Fruit fly (Drosophila melanogaster): Measurements from ENCODE around the gene CG31523.

Gene CG31523

dm6 chr3R:4426730-4427129 lies 52.3 kb downstream of the CG31523 start, which contains the start of gene CG31525:
Gene CG31525, plus strand, starts transcription at chr3R:4427030.
- TF ChIP-seq sqz (GFP tag; optimal IDR thresholded peaks at IDR 0.05) (no peak), CG8944 (GFP tag; optimal IDR thresholded peaks at IDR 0.05) (no peak), CG8388 (GFP tag; optimal IDR thresholded peaks at IDR 0.05) (no peak), CG13894 (tag; optimal IDR thresholded peaks at IDR 0.05) (no peak), Dad (GFP tag; optimal IDR thresholded peaks at IDR 0.05) (no peak), her (GFP tag; optimal IDR thresholded peaks at IDR 0.05) (no peak), CG2199 (GFP tag; IDR thresholded peaks at IDR 0.05) (no peak)

- TF ChIP-seq CG5953 (GFP tag; IDR thresholded peaks at IDR 0.05) (0 out of 2 replicates have a peak, but pooled peaks have one; percentile 9), rib (GFP tag; IDR thresholded peaks at IDR 0.05) (no peak), Hand (GFP tag; optimal IDR thresholded peaks at IDR 0.05) (peak; percentile 10), Deaf1 (tag; optimal IDR thresholded peaks at IDR 0.05) (peak; percentile 27), vnd (GFP tag; IDR thresholded peaks at IDR 0.05; ENCODE audit: partially characterized antibody) (no peak), ewg (GFP tag; optimal IDR thresholded peaks at IDR 0.05) (peak; percentile 93), scrt (GFP tag; optimal IDR thresholded peaks at IDR 0.05) (peak; percentile 29), knrl (GFP tag; IDR thresholded peaks at IDR 0.05; ENCODE audit: partially characterized antibody) (0 out of 3 replicates have a peak, but pooled peaks have one; percentile 16), cg (GFP tag; optimal IDR thresholded peaks at IDR 0.05) (peak; percentile 27), Trl (optimal IDR thresholded peaks at IDR 0.05) (peak; percentile 26 to 38), Trl (GFP tag; optimal IDR thresholded peaks at IDR 0.05) (no peak), disco-r (GFP tag; optimal IDR thresholded peaks at IDR 0.05) (no peak), CHES-1-like (GFP tag; optimal IDR thresholded peaks at IDR 0.05) (no peak), chinmo (GFP tag; IDR thresholded peaks at IDR 0.05; ENCODE audit: partially characterized antibody) (0 out of 4 replicates have a peak, but pooled peaks have one; percentile 22), CG13894 (tag; optimal IDR thresholded peaks at IDR 0.05) (peak; percentile 45), CG5180 (GFP tag; optimal IDR thresholded peaks at IDR 0.05) (peak; percentile 13), Med (GFP tag) (peak; percentile 69)
These were observed 59.5 kb downstream of the CG31523 start, which contains the start of gene CG32944 for dm6 chr3R:4419482-4419881. Gene CG32944, minus strand, starts transcription at chr3R:4419578.

- no peak for TF ChIP-seq CG2116 (GFP tag; optimal IDR thresholded peaks at IDR 0.05)
- no peak for TF ChIP-seq sisA (GFP tag; IDR thresholded peaks at IDR 0.05)
- TF ChIP-seq CG42726 (GFP tag; IDR thresholded peaks at IDR 0.05; ENCODE audit: partially characterized antibody) = no peak
- TF ChIP-seq slp2 (GFP tag; optimal IDR thresholded peaks at IDR 0.05) = no peak
- no peak for TF ChIP-seq insv (GFP tag; optimal IDR thresholded peaks at IDR 0.05)
- no peak for TF ChIP-seq sens (GFP tag)
These were observed 62.9 kb downstream of the CG31523 start, which contains the start of gene CG31528 for dm6 chr3R:4416138-4416537. Gene CG31528, plus strand, starts transcription at chr3R:4416438.
